Fruit fly (Drosophila melanogaster): ENCODE results near the gene CG18789.

The CG18789 gene

DNA sequence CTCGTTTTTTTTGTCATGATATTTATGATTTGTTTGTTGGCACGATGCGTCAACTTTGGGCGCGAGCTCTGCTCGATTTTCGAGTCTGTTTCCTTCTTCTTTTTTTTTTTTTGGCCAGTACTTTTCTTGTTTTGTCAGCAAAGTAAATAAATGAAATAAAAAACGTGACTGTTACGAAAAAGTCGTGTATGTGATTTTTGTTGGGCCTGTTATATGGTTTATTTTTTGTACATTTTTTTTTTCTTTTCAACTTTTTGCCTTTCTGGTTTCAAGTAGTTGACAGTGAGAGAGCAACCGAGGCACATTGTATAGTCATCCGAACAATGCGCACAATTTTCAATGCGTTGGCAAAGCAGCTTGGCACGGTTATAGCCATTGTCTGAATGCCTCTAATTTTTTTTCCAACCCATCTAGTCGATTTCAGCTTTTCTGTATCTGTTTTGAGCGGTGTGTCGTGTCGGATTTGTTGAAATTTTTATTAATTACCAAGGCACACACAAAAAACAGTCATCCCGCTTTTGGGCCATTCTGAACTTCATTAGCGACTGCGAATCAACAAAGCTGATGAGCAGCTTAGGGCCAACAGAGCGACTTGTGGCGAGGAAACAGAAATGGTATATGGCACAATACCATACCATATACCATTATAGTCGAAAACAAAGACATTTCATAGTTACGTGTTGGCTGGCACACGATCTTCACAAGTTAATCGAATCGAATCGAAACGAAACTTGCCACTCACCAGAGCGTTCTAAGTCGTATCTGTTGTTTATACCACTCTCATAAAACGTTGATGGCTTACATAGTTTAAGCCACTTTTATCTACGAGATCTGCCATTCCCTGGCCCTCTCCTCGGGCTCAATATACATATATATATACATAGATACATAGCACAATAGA, 31.6 kb downstream of the CG18789 start (continued):
- TF ChIP-seq gfzf (GFP tag; optimal IDR thresholded peaks at IDR 0.05) (no peak), CG17359 (tag; optimal IDR thresholded peaks at IDR 0.05) (no peak)

dm6 chr2L:11960909-11961308, 34.3 kb downstream of the CG18789 start:
- TF ChIP-seq CG18764 (GFP tag; optimal IDR thresholded peaks at IDR 0.05): no peak
- TF ChIP-seq ci (GFP tag; IDR thresholded peaks at IDR 0.05): 0 out of 3 replicates have a peak, but pooled peaks have one; percentile 28
- peak; percentile 59 for TF ChIP-seq sqz (GFP tag; optimal IDR thresholded peaks at IDR 0.05)
- TF ChIP-seq CG6813 (GFP tag; optimal IDR thresholded peaks at IDR 0.05): peak; percentile 50
- TF ChIP-seq Sin3A (optimal IDR thresholded peaks at IDR 0.05): no peak
- TF ChIP-seq tgo (GFP tag; IDR thresholded peaks at IDR 0.05): no peak
- TF ChIP-seq Drgx (GFP tag; IDR thresholded peaks at IDR 0.05): no peak
- peak; percentile 51; the same call in 1 of the 3 replicates for TF ChIP-seq CG2199 (GFP tag; IDR thresholded peaks at IDR 0.05)
- no peak for TF ChIP-seq CG10147 (GFP tag; optimal IDR thresholded peaks at IDR 0.05)
- TF ChIP-seq wek (GFP tag; optimal IDR thresholded peaks at IDR 0.05): no peak
- TF ChIP-seq bbx (GFP tag; IDR thresholded peaks at IDR 0.05; ENCODE audit: partially characterized antibody): no peak
- no peak for TF ChIP-seq Hr3 (GFP tag; optimal IDR thresholded peaks at IDR 0.05)
- TF ChIP-seq CG11723 (GFP tag; optimal IDR thresholded peaks at IDR 0.05): no peak
- TF ChIP-seq vvl (GFP tag; IDR thresholded peaks at IDR 0.05): peak; percentile 56; the same call in 1 of the 2 replicates
- peak; percentile 17 for TF ChIP-seq Asciz (GFP tag; optimal IDR thresholded peaks at IDR 0.05)
- peak; percentile 85 for TF ChIP-seq sens (GFP tag)
- TF ChIP-seq Eip74EF (GFP tag; optimal IDR thresholded peaks at IDR 0.05): peak in 1 of 2 experiments; percentile 25
- peak; percentile 29 for TF ChIP-seq kni (GFP tag; optimal IDR thresholded peaks at IDR 0.05)
- TF ChIP-seq CG6854 (GFP tag; optimal IDR thresholded peaks at IDR 0.05): no peak
- TF ChIP-seq ATbp (GFP tag; optimal IDR thresholded peaks at IDR 0.05): peak; percentile 4
- peak; percentile 57 for TF ChIP-seq oc (tag; optimal IDR thresholded peaks at IDR 0.05)
- TF ChIP-seq CG31441 (GFP tag; IDR thresholded peaks at IDR 0.05): 0 out of 2 replicates have a peak, but pooled peaks have one; percentile 16
- no peak for TF ChIP-seq Atf3 (GFP tag; optimal IDR thresholded peaks at IDR 0.05)
- no peak for TF ChIP-seq CG3995 (GFP tag; optimal IDR thresholded peaks at IDR 0.05)
- TF ChIP-seq CG4820 (GFP tag; optimal IDR thresholded peaks at IDR 0.05): no peak
- peak; percentile 16 for TF ChIP-seq nau (GFP tag; optimal IDR thresholded peaks at IDR 0.05)
- TF ChIP-seq Hsf (GFP tag; optimal IDR thresholded peaks at IDR 0.05): no peak

dm6 chr2L:11958729-11959128, 36.5 kb downstream of the CG18789 start:
- TF ChIP-seq CG11093 (GFP tag; IDR thresholded peaks at IDR 0.05) (no peak), Sry-δ (GFP tag; optimal IDR thresholded peaks at IDR 0.05) (no peak), Ets65A (GFP tag) (peak; percentile 67), Med (GFP tag) (peak; percentile 20), CG18476 (GFP tag; optimal IDR thresholded peaks at IDR 0.05) (peak; percentile 21)

DNA sequence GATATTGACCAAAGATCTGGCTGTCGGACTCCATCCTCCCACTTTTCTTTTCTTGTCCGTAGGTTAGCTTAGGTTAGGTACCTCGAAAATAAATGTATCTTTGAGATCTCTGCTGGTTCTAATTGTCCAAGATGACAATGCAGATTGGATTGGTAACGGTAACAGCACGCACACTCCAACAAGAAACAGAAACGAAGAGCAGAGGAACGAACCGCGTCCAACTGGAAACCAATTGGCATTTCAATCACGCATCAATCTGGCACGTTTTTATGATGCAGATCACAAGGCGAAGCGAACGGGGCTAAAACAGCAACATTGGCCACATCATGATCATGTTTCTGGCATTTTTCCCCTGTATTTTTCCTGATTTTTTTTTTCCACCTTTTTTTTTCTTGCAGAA, 39.4 kb downstream of the CG18789 start:
- no peak for TF ChIP-seq CG9437 (GFP tag; optimal IDR thresholded peaks at IDR 0.05)
- TF ChIP-seq CG1529 (GFP tag; optimal IDR thresholded peaks at IDR 0.05): no peak
- TF ChIP-seq br (optimal IDR thresholded peaks at IDR 0.05): no peak
- TF ChIP-seq insv (GFP tag; optimal IDR thresholded peaks at IDR 0.05): peak; percentile 21 to 91
- TF ChIP-seq so (GFP tag; IDR thresholded peaks at IDR 0.05): no peak
- no peak for TF ChIP-seq CG11085 (GFP tag; IDR thresholded peaks at IDR 0.05)
- TF ChIP-seq Myb (GFP tag; optimal IDR thresholded peaks at IDR 0.05): no peak
- TF ChIP-seq MTF-1 (GFP tag; optimal IDR thresholded peaks at IDR 0.05; ENCODE audit: borderline replicate concordance): no peak
- no peak for TF ChIP-seq CG10462 (GFP tag; optimal IDR thresholded peaks at IDR 0.05)
- no peak for TF ChIP-seq CG18262 (tag; optimal IDR thresholded peaks at IDR 0.05)
- no peak for TF ChIP-seq trh (GFP tag; optimal IDR thresholded peaks at IDR 0.05)
- no peak for TF ChIP-seq Tbp (GFP tag; optimal IDR thresholded peaks at IDR 0.05)
- TF ChIP-seq Elba2 (GFP tag; optimal IDR thresholded peaks at IDR 0.05): peak; percentile 96
- no peak for TF ChIP-seq abd-A (tag; optimal IDR thresholded peaks at IDR 0.05)
